Fruit fly (Drosophila melanogaster) whole organism, embryonic: Measurements from ENCODE around the gene Mlc1.
A peak's percentile ranks its signal among the peaks of the same experiment; 100 is the strongest.

Experiments
- Atf6 ChIP-seq: fragments of 200-800 bp; sonication (Bioruptor generic); IDR thresholded peaks from 2 replicates; pipeline ENCODE4 v1.3.6; 2022; ENCODE audit warnings: missing biosample characterization, missing genetic modification characterization
- CG10565 ChIP-seq: fragments of 200-800 bp; sonication (Bioruptor generic); optimal IDR thresholded peaks from 3 replicates; lab custom pipeline; 2016; ENCODE audit warnings: missing biosample characterization, mild to moderate bottlenecking, missing genetic modification characterization
- CG10979 ChIP-seq: fragments of 200-800 bp; sonication (Bioruptor generic); optimal IDR thresholded peaks from 2 replicates; lab custom pipeline; 2018; ENCODE audit warnings: missing biosample characterization, mild to moderate bottlenecking, missing genetic modification characterization, moderate library complexity
- CG12659 ChIP-seq: fragments of 200-800 bp; sonication (Bioruptor generic); optimal IDR thresholded peaks from 3 replicates; lab custom pipeline; 2017; ENCODE audit warnings: mild to moderate bottlenecking, missing biosample characterization, missing genetic modification reagents, missing genetic modification characterization
- CG12769 ChIP-seq: fragments of 200-800 bp; sonication (Bioruptor generic); optimal IDR thresholded peaks from 2 replicates; lab custom pipeline; 2019; ENCODE audit warnings: missing biosample characterization, mild to moderate bottlenecking, missing genetic modification characterization, moderate library complexity
- CG17361 ChIP-seq: fragments of 200-800 bp; sonication (Bioruptor generic); IDR thresholded peaks from 3 replicates; pipeline ENCODE4 v1.3.6; 2022; ENCODE audit warnings: missing biosample characterization, missing genetic modification characterization
- CG17802 ChIP-seq: fragments of 200-800 bp; sonication (Bioruptor generic); optimal IDR thresholded peaks from 2 replicates; lab custom pipeline; 2018; ENCODE audit warnings: missing biosample characterization, mild to moderate bottlenecking, missing genetic modification characterization, moderate library complexity
- CG17829 ChIP-seq: fragments of 200-800 bp; optimal IDR thresholded peaks from 2 replicates; lab custom pipeline; 2019; ENCODE audit warnings: missing biosample characterization, mild to moderate bottlenecking, missing genetic modification characterization, moderate library complexity
- CG18262 ChIP-seq: fragments of 200-800 bp; optimal IDR thresholded peaks from 3 replicates; lab custom pipeline; 2019; ENCODE audit warnings: missing biosample characterization, mild to moderate bottlenecking, missing genetic modification characterization, moderate library complexity
- CG2712 ChIP-seq: fragments of 200-800 bp; optimal IDR thresholded peaks from 3 replicates; lab custom pipeline; 2019; ENCODE audit warnings: missing biosample characterization, mild to moderate bottlenecking, missing genetic modification characterization, moderate library complexity
- CG31441 ChIP-seq: fragments of 200-800 bp; sonication (Bioruptor generic); IDR thresholded peaks from 2 replicates; pipeline ENCODE4 v1.3.6; 2022; ENCODE audit warnings: missing biosample characterization, missing genetic modification characterization
- CG3726 ChIP-seq: fragments of 200-800 bp; sonication (Bioruptor generic); IDR thresholded peaks from 3 replicates; pipeline ENCODE4, ENCODE4 v1.3.6; 2022; ENCODE audit warnings: missing biosample characterization, missing genetic modification characterization
- CG3847 ChIP-seq: fragments of 200-800 bp; sonication (Bioruptor generic); IDR thresholded peaks from 2 replicates; pipeline ENCODE4 v1.3.6; 2022; ENCODE audit warnings: missing biosample characterization, missing genetic modification characterization
- CG4424 ChIP-seq: fragments of 200-800 bp; sonication (Bioruptor generic); optimal IDR thresholded peaks from 3 replicates; lab custom pipeline; 2016; ENCODE audit warnings: missing biosample characterization, missing genetic modification characterization
- CG4854 ChIP-seq: fragments of 200-800 bp; sonication (Bioruptor generic); optimal IDR thresholded peaks from 2 replicates; lab custom pipeline; 2016; ENCODE audit warnings: missing biosample characterization, missing genetic modification characterization, inconsistent platforms
- CG6272 ChIP-seq: fragments of 200-800 bp; sonication (Bioruptor generic); IDR thresholded peaks from 2 replicates; pipeline ENCODE4 v1.3.6; 2022; ENCODE audit warnings: missing biosample characterization, missing genetic modification characterization
- CG7556 ChIP-seq: fragments of 200-800 bp; sonication (Bioruptor generic); optimal IDR thresholded peaks from 2 replicates; lab custom pipeline; 2017; ENCODE audit warnings: missing biosample characterization, mild to moderate bottlenecking, missing genetic modification characterization
- CG8359 ChIP-seq: fragments of 200-800 bp; sonication (Bioruptor generic); optimal IDR thresholded peaks from 2 replicates; lab custom pipeline; 2017; ENCODE audit warnings: missing biosample characterization, mild to moderate bottlenecking, missing genetic modification characterization, borderline replicate concordance
- CG8478 ChIP-seq: fragments of >200 bp; optimal IDR thresholded peaks from 2 replicates; lab custom pipeline; 2018
- CG9817 ChIP-seq: fragments of 200-800 bp; sonication (Bioruptor generic); optimal IDR thresholded peaks from 2 replicates; lab custom pipeline; 2018; ENCODE audit warnings: missing biosample characterization, mild to moderate bottlenecking, missing genetic modification characterization, moderate library complexity
- CG9932 ChIP-seq: fragments of 200-800 bp; sonication (Bioruptor generic); IDR thresholded peaks from 2 replicates; pipeline ENCODE4 v1.3.6; 2022; ENCODE audit warnings: missing biosample characterization, missing genetic modification characterization
- CTCF ChIP-seq: fragments of 200-800 bp; sonication (Bioruptor generic); optimal IDR thresholded peaks from 2 replicates; lab custom pipeline; 2017; ENCODE audit warnings: missing biosample characterization, mild to moderate bottlenecking, missing genetic modification characterization, moderate library complexity
- Deaf1 ChIP-seq: fragments of 200-800 bp; optimal IDR thresholded peaks from 3 replicates; lab custom pipeline; 2019; ENCODE audit warnings: missing biosample characterization, mild to moderate bottlenecking, missing genetic modification characterization, moderate library complexity
- ERR ChIP-seq: fragments of 200-800 bp; sonication (Bioruptor generic); optimal IDR thresholded peaks from 2 replicates; lab custom pipeline; 2016; ENCODE audit warnings: missing biosample characterization, missing genetic modification characterization
- Gug ChIP-seq: fragments of 200-800 bp; sonication (Bioruptor generic); IDR thresholded peaks from 4 replicates; pipeline ENCODE4 v1.3.6; 2022; ENCODE audit warnings: missing biosample characterization, missing genetic modification characterization
- HLH4C ChIP-seq: fragments of 200-800 bp; sonication (Bioruptor generic); IDR thresholded peaks from 3 replicates; pipeline ENCODE4 v1.3.6; 2022; ENCODE audit warnings: missing biosample characterization, missing genetic modification characterization; ENCODE audit not compliant: partially characterized antibody
- Hr3 ChIP-seq: fragments of 200-800 bp; sonication (Bioruptor generic); optimal IDR thresholded peaks from 3 replicates; lab custom pipeline; 2016; ENCODE audit warnings: missing biosample characterization, missing genetic modification characterization
- Hsf ChIP-seq: fragments of 200-800 bp; sonication (Bioruptor generic); optimal IDR thresholded peaks from 3 replicates; lab custom pipeline; 2016; ENCODE audit warnings: missing biosample characterization, missing genetic modification characterization
- Kr ChIP-seq: fragments of 200-800 bp; sonication (Bioruptor generic); optimal IDR thresholded peaks from 2 replicates; lab custom pipeline; 2017; ENCODE audit warnings: missing biosample characterization, mild to moderate bottlenecking, missing genetic modification characterization
- Lpt ChIP-seq: fragments of >200 bp; optimal IDR thresholded peaks from 2 replicates; lab custom pipeline; 2018; ENCODE audit warnings: missing biosample characterization, missing genetic modification characterization
- Tbp ChIP-seq: fragments of >200 bp; optimal IDR thresholded peaks from 2 replicates; lab custom pipeline; 2018; ENCODE audit warnings: missing biosample characterization, missing genetic modification characterization
- amos ChIP-seq: fragments of 200-800 bp; sonication (Bioruptor generic); IDR thresholded peaks from 2 replicates; pipeline ENCODE4 v1.3.6; 2022; ENCODE audit warnings: missing biosample characterization, missing genetic modification characterization; ENCODE audit not compliant: partially characterized antibody
- ap ChIP-seq: fragments of 200-800 bp; sonication (Bioruptor generic); IDR thresholded peaks from 2 replicates; pipeline ENCODE4 v1.3.6; 2022; ENCODE audit warnings: missing biosample characterization, missing genetic modification characterization
- bigmax ChIP-seq: fragments of 200-800 bp; sonication (Bioruptor generic); optimal IDR thresholded peaks from 2 replicates; lab custom pipeline; 2018; ENCODE audit warnings: missing biosample characterization, mild to moderate bottlenecking, missing genetic modification characterization
- cato ChIP-seq: fragments of 200-800 bp; sonication (Bioruptor generic); optimal IDR thresholded peaks from 2 replicates; lab custom pipeline; 2016; ENCODE audit warnings: missing biosample characterization, missing genetic modification characterization, borderline replicate concordance
- da ChIP-seq: fragments of 200-800 bp; sonication (Bioruptor generic); optimal IDR thresholded peaks from 2 replicates; lab custom pipeline; 2016; ENCODE audit warnings: missing biosample characterization, missing genetic modification characterization
- ems ChIP-seq: fragments of 200-800 bp; sonication (Bioruptor generic); optimal IDR thresholded peaks from 3 replicates; lab custom pipeline; 2016; ENCODE audit warnings: missing biosample characterization, missing genetic modification characterization
- eve ChIP-seq, 2 experiments: fragments of >200 bp; optimal IDR thresholded peaks; 2 replicates each; lab custom pipeline; 2017; ENCODE audit warnings: missing biosample characterization in 2 of 2, missing genetic modification characterization in 2 of 2
- gcm2 ChIP-seq: fragments of 200-800 bp; sonication (Bioruptor generic); optimal IDR thresholded peaks from 2 replicates; lab custom pipeline; 2016; ENCODE audit warnings: missing biosample characterization, missing genetic modification characterization
- hkb ChIP-seq, 2 experiments: fragments of 200-800 bp in 1 of 2; fragments of >200 bp in 1 of 2; sonication (Bioruptor generic) in 1 of 2; IDR thresholded peaks in 1 of 2; optimal IDR thresholded peaks in 1 of 2; 2 replicates each; pipeline versions ENCODE4 v1.3.6 to Lab custom; 2017 to 2022; ENCODE audit warnings: missing biosample characterization in 1 of 2, missing genetic modification characterization in 1 of 2
- lilli ChIP-seq: fragments of 200-800 bp; sonication (Bioruptor generic); optimal IDR thresholded peaks from 3 replicates; lab custom pipeline; 2016; ENCODE audit warnings: missing biosample characterization, missing genetic modification characterization
- nerfin-2 ChIP-seq: fragments of 200-800 bp; sonication (Bioruptor generic); IDR thresholded peaks from 2 replicates; pipeline ENCODE4 v1.3.6; 2022; ENCODE audit warnings: missing biosample characterization, missing genetic modification characterization; ENCODE audit not compliant: partially characterized antibody
- onecut ChIP-seq: fragments of 200-800 bp; sonication (Bioruptor generic); IDR thresholded peaks from 2 replicates; pipeline ENCODE4 v1.3.6; 2022; ENCODE audit warnings: missing biosample characterization, missing genetic modification characterization
- repo ChIP-seq: fragments of 200-800 bp; sonication (Bioruptor generic); optimal IDR thresholded peaks from 2 replicates; lab custom pipeline; 2016; ENCODE audit warnings: missing biosample characterization, missing genetic modification characterization
- rib ChIP-seq: fragments of 200-800 bp; sonication (Bioruptor generic); IDR thresholded peaks from 2 replicates; pipeline ENCODE4 v1.3.6; 2022; ENCODE audit warnings: missing biosample characterization, missing genetic modification characterization
- ssp ChIP-seq: fragments of 200-800 bp; sonication (Bioruptor generic); IDR thresholded peaks from 2 replicates; pipeline ENCODE4 v1.3.6; 2022; ENCODE audit warnings: missing biosample characterization, missing genetic modification characterization
- sug ChIP-seq: fragments of 200-800 bp; optimal IDR thresholded peaks from 2 replicates; lab custom pipeline; 2019; ENCODE audit warnings: missing biosample characterization, mild to moderate bottlenecking, missing genetic modification characterization, moderate library complexity
- tgo ChIP-seq: fragments of 200-800 bp; sonication (Bioruptor generic); IDR thresholded peaks from 3 replicates; pipeline ENCODE4 v1.3.6; 2022; ENCODE audit warnings: missing biosample characterization, missing genetic modification characterization
- tio ChIP-seq: fragments of 200-800 bp; sonication (Bioruptor generic); optimal IDR thresholded peaks from 2 replicates; lab custom pipeline; 2017; ENCODE audit warnings: missing biosample characterization, missing genetic modification characterization, inconsistent platforms
- ttk ChIP-seq: fragments of 200-800 bp; sonication (Bioruptor generic); IDR thresholded peaks from 2 replicates; pipeline ENCODE4 v2.1.2; 2022; ENCODE audit warnings: missing biosample characterization, missing genetic modification characterization
- usp ChIP-seq: fragments of >200 bp; optimal IDR thresholded peaks from 2 replicates; lab custom pipeline; 2017; ENCODE audit warnings: missing biosample characterization, missing genetic modification characterization
- zfh1 ChIP-seq: fragments of 200-800 bp; sonication (Bioruptor generic); IDR thresholded peaks from 3 replicates; pipeline ENCODE4 v1.3.6; 2022; ENCODE audit warnings: missing biosample characterization, missing genetic modification characterization

Gene Mlc1

dm6 chr3R:27677174-27677726 lies 17.3 kb upstream of the Mlc1 start, which contains the start of gene Hsdl2 (continued):
- TF ChIP-seq CG31441 (GFP tag; lab: Robert Waterston, UW) (no peak), CG10565 (GFP tag; lab: Kevin White, UChicago) (no peak), CG12769 (no peak), CG2712 (no peak), CG4424 (peak; percentile 0), Hsf (peak; percentile 61), CTCF (GFP tag; lab: Kevin White, UChicago) (peak; percentile 46), Lpt (GFP tag; lab: Kevin White, UChicago) (no peak), bigmax (GFP tag; lab: Kevin White, UChicago) (no peak), sug (no peak), CG6272 (GFP tag; lab: Robert Waterston, UW) (peak; percentile 39; the same call in 1 of the 2 replicates), lilli (GFP tag; lab: Kevin White, UChicago) (peak; percentile 74), ssp (peak; percentile 40; the same call in 1 of the 2 replicates), ems (peak; percentile 16), Kr (GFP tag; lab: Kevin White, UChicago) (no peak), nerfin-2 (peak; percentile 57), zfh1 (GFP tag; lab: Robert Waterston, UW) (peak; percentile 43; the same call in 1 of the 3 replicates), CG17361 (no peak), CG4854 (no peak), CG7556 (GFP tag; lab: Kevin White, UChicago) (peak; percentile 4), CG17802 (tag; lab: Kevin White, UChicago) (no peak), repo (no peak), amos (GFP tag; lab: Robert Waterston, UW) (peak; percentile 64), hkb (optimal IDR thresholded peaks at IDR 0.05; lab: Kevin White, UChicago) (peak; percentile 52), hkb (GFP tag; IDR thresholded peaks at IDR 0.05; lab: Robert Waterston, UW) (peak; percentile 46; the same call in 1 of the 2 replicates), Tbp (no peak), CG3847 (GFP tag; lab: Robert Waterston, UW) (peak; percentile 77), CG12659 (GFP tag; lab: Kevin White, UChicago) (peak; percentile 67), Gug (GFP tag; lab: Robert Waterston, UW) (peak; percentile 38; the same call in 3 of the 4 replicates), Hr3 (peak; percentile 34), CG8478 (lab: Kevin White, UChicago) (peak; percentile 55), CG9932 (GFP tag; lab: Robert Waterston, UW) (peak; percentile 62), ttk (GFP tag; lab: Robert Waterston, UW) (no peak), da (GFP tag; lab: Kevin White, UChicago) (no peak), CG18262 (tag; lab: Kevin White, UChicago) (no peak), Deaf1 (tag; lab: Kevin White, UChicago) (no peak), ap (no peak), HLH4C (GFP tag; lab: Robert Waterston, UW) (peak; percentile 85), cato (GFP tag; lab: Kevin White, UChicago) (no peak), eve (GFP tag; optimal IDR thresholded peaks at IDR 0.05; lab: Kevin White, UChicago) (no peak), tgo (GFP tag; lab: Robert Waterston, UW) (peak; percentile 48; the same call in 2 of the 3 replicates), Atf6 (GFP tag; lab: Robert Waterston, UW) (no peak), CG8359 (GFP tag; lab: Kevin White, UChicago) (no peak), tio (GFP tag; lab: Kevin White, UChicago) (no peak), gcm2 (GFP tag; lab: Kevin White, UChicago) (peak; percentile 7), CG17829 (no peak), ERR (GFP tag; lab: Kevin White, UChicago) (no peak), CG3726 (GFP tag; lab: Robert Waterston, UW) (no peak), CG10979 (tag; lab: Kevin White, UChicago) (no peak), onecut (GFP tag; lab: Robert Waterston, UW) (no peak), usp (GFP tag; lab: Kevin White, UChicago) (no peak), rib (GFP tag; lab: Robert Waterston, UW) (no peak), CG9817 (tag; lab: Kevin White, UChicago) (peak; percentile 30)
